Worm (Caenorhabditis elegans): ENCODE results near the gene R13A1.5.

R13A1.5 gene

ce11 chrIV:7227072-7227471 is 35.4 kb upstream of the R13A1.5 start, which contains the start of gene R13A1.10:
R13A1.10 (minus strand) TSS chrIV:7227172.
- TF ChIP-seq ztf-4 (tag; optimal IDR thresholded peaks at IDR 0.05) (no peak), nfya-1 (tag; optimal IDR thresholded peaks at IDR 0.05; ENCODE audit: insufficient read depth) (no peak), mml-1 (tag; optimal IDR thresholded peaks at IDR 0.05) (no peak)

ce11 chrIV:7222088-7222487 is 30.4 kb upstream of the R13A1.5 start:
- TF ChIP-seq elt-2 (tag; optimal IDR thresholded peaks at IDR 0.05) (no peak), eor-1 (tag; optimal IDR thresholded peaks at IDR 0.05) (no peak), hmg-11 (tag; optimal IDR thresholded peaks at IDR 0.05) (no peak), ztf-11 (tag; optimal IDR thresholded peaks at IDR 0.05) (no peak), fkh-10 (GFP tag; optimal IDR thresholded peaks at IDR 0.05) (peak; percentile 18)

- TF ChIP-seq ZK546.5 (tag; optimal IDR thresholded peaks at IDR 0.05) (no peak), ztf-4 (tag; optimal IDR thresholded peaks at IDR 0.05) (no peak), elt-3 (tag; optimal IDR thresholded peaks at IDR 0.05) (no peak), nhr-25 (tag; optimal IDR thresholded peaks at IDR 0.05) (no peak), hmg-11 (tag; optimal IDR thresholded peaks at IDR 0.05) (no peak), ztf-11 (tag; optimal IDR thresholded peaks at IDR 0.05) (no peak), nhr-28 (tag; optimal IDR thresholded peaks at IDR 0.05) (no peak), egl-5 (tag; optimal IDR thresholded peaks at IDR 0.05) (no peak), fkh-2 (tag; optimal IDR thresholded peaks at IDR 0.05) (no peak), pqm-1 (tag; optimal IDR thresholded peaks at IDR 0.05) (no peak), nhr-11 (tag; optimal IDR thresholded peaks at IDR 0.05) (no peak), zag-1 (tag; optimal IDR thresholded peaks at IDR 0.05) (no peak), pha-4 (tag; optimal IDR thresholded peaks at IDR 0.05) (no peak)
These were observed 27.9 kb upstream of the R13A1.5 start, which contains the start of the genes glb-23 and R13A1.1 for ce11 chrIV:7219398-7220087. glb-23 (minus strand) TSS chrIV:7219498. R13A1.1 (plus strand) TSS chrIV:7220037.

ce11 chrIV:7216210-7216609 is 24.6 kb upstream of the R13A1.5 start:
- TF ChIP-seq ZK546.5 (tag; optimal IDR thresholded peaks at IDR 0.05): no peak
- no peak for TF ChIP-seq lin-15B (tag; optimal IDR thresholded peaks at IDR 0.05)
- no peak for TF ChIP-seq fkh-10 (GFP tag; optimal IDR thresholded peaks at IDR 0.05)
- no peak for TF ChIP-seq nhr-12 (tag; optimal IDR thresholded peaks at IDR 0.05)
- TF ChIP-seq ceh-82 (tag; optimal IDR thresholded peaks at IDR 0.05): no peak
- TF ChIP-seq daf-12 (tag; optimal IDR thresholded peaks at IDR 0.05): no peak
- no peak for TF ChIP-seq egl-27 (tag; optimal IDR thresholded peaks at IDR 0.05)
- no peak for TF ChIP-seq snpc-4 (tag; optimal IDR thresholded peaks at IDR 0.05)
- TF ChIP-seq nhr-77 (tag; optimal IDR thresholded peaks at IDR 0.05): no peak
- TF ChIP-seq ztf-4 (tag; optimal IDR thresholded peaks at IDR 0.05): no peak
- TF ChIP-seq unc-62 (GFP tag; optimal IDR thresholded peaks at IDR 0.05): no peak
- TF ChIP-seq ceh-9 (tag; optimal IDR thresholded peaks at IDR 0.05): no peak
- no peak for TF ChIP-seq fkh-2 (tag; optimal IDR thresholded peaks at IDR 0.05)
- no peak for TF ChIP-seq hmg-11 (tag; optimal IDR thresholded peaks at IDR 0.05)
- no peak for TF ChIP-seq eor-1 (tag; optimal IDR thresholded peaks at IDR 0.05)
- TF ChIP-seq nhr-28 (tag; optimal IDR thresholded peaks at IDR 0.05): no peak
- TF ChIP-seq nhr-23 (tag; optimal IDR thresholded peaks at IDR 0.05): no peak
- TF ChIP-seq elt-2 (tag; optimal IDR thresholded peaks at IDR 0.05): no peak

- TF ChIP-seq elt-2 (tag; optimal IDR thresholded peaks at IDR 0.05): peak; percentile 62
- peak; percentile 27 for TF ChIP-seq pqm-1 (tag; optimal IDR thresholded peaks at IDR 0.05)
- TF ChIP-seq pha-4 (tag; optimal IDR thresholded peaks at IDR 0.05): no peak
These were observed 21.1 kb upstream of the R13A1.5 start for ce11 chrIV:7212769-7213168.

- TF ChIP-seq egl-5 (tag; optimal IDR thresholded peaks at IDR 0.05) (no peak), jun-1 (tag; optimal IDR thresholded peaks at IDR 0.05) (no peak), lin-15B (tag; optimal IDR thresholded peaks at IDR 0.05) (no peak)
These were observed 19.7 kb upstream of the R13A1.5 start for ce11 chrIV:7211313-7211712.

- no peak for TF ChIP-seq nhr-76 (tag; optimal IDR thresholded peaks at IDR 0.05)
- TF ChIP-seq lsy-12 (tag; optimal IDR thresholded peaks at IDR 0.05): no peak
- TF ChIP-seq nhr-12 (tag; optimal IDR thresholded peaks at IDR 0.05): no peak
- TF ChIP-seq fkh-10 (GFP tag; optimal IDR thresholded peaks at IDR 0.05): no peak
- TF ChIP-seq nhr-237 (tag; optimal IDR thresholded peaks at IDR 0.05): no peak
- TF ChIP-seq unc-62 (GFP tag; optimal IDR thresholded peaks at IDR 0.05): no peak
- TF ChIP-seq skn-1 (tag; optimal IDR thresholded peaks at IDR 0.05): no peak
- TF ChIP-seq snpc-4 (tag; optimal IDR thresholded peaks at IDR 0.05): no peak
- no peak for TF ChIP-seq zag-1 (tag; optimal IDR thresholded peaks at IDR 0.05)
- TF ChIP-seq elt-1 (tag; optimal IDR thresholded peaks at IDR 0.05): no peak
- TF ChIP-seq ztf-11 (tag; optimal IDR thresholded peaks at IDR 0.05): no peak
- TF ChIP-seq daf-12 (tag; optimal IDR thresholded peaks at IDR 0.05): no peak
- TF ChIP-seq hmg-11 (tag; optimal IDR thresholded peaks at IDR 0.05): no peak
- no peak for TF ChIP-seq ceh-16 (tag; optimal IDR thresholded peaks at IDR 0.05)
- no peak for TF ChIP-seq fos-1 (tag; optimal IDR thresholded peaks at IDR 0.05)
- no peak for TF ChIP-seq ZK546.5 (tag; optimal IDR thresholded peaks at IDR 0.05)
- no peak for TF ChIP-seq ceh-28 (tag; optimal IDR thresholded peaks at IDR 0.05)
- no peak for TF ChIP-seq egl-27 (tag; optimal IDR thresholded peaks at IDR 0.05)
- no peak for TF ChIP-seq fkh-2 (tag; optimal IDR thresholded peaks at IDR 0.05)
These were observed 17.3 kb upstream of the R13A1.5 start for ce11 chrIV:7208961-7209360.

All from whole organism, L3 larva.